Fruit fly (Drosophila melanogaster) whole organism, pupa: Measurements from ENCODE around the gene CG14658.

Experiments
- CG13204 ChIP-seq: fragments of 200-800 bp; sonication (Bioruptor generic); optimal IDR thresholded peaks from 2 replicates; lab custom pipeline; 2018; ENCODE audit warnings: missing biosample characterization, mild to moderate bottlenecking, missing genetic modification characterization, moderate library complexity
- CG34367 ChIP-seq: fragments of 200-800 bp; sonication (Bioruptor generic); optimal IDR thresholded peaks from 2 replicates; lab custom pipeline; 2018; ENCODE audit warnings: missing biosample characterization, mild to moderate bottlenecking, missing genetic modification characterization
- CG8159 ChIP-seq: fragments of 200-800 bp; sonication (Bioruptor generic); optimal IDR thresholded peaks from 3 replicates; lab custom pipeline; 2018; ENCODE audit warnings: missing biosample characterization, mild to moderate bottlenecking, missing genetic modification characterization, moderate library complexity
- EcR ChIP-seq: fragments of 200-800 bp; sonication (Bioruptor generic); optimal IDR thresholded peaks from 3 replicates; lab custom pipeline; 2019; ENCODE audit warnings: missing biosample characterization, missing genetic modification characterization, mild to moderate bottlenecking, moderate library complexity, missing genetic modification reagents

DNA sequence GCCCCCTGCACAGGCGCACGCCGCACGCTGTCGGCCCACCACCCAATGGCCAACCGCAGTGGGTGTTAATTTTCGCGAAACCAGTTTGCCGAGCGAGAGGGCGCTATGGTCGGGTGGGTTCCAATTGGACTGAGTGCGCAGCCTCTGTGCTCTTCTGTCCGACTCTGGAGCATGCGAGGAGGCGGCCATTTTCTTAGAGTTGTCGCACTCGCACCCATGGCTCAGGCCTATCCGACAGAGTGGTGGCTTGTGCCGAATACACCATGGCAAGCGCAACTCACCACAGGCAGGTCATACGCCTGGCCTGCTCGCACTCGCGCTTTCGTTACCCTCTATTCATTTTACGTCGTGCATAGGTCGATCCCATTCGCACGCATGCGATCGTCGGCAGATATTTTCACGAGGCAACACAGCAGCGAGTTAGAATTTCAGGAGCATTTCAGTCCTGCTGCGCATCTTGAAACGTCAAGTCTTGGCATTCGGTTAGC is 22.1 kb upstream of the CG14658 start, which contains the start of gene opa:
- no peak for TF ChIP-seq CG8159 (tag; lab: Kevin White, UChicago)
- TF ChIP-seq CG13204 = no peak
- TF ChIP-seq CG34367 (tag; lab: Kevin White, UChicago) = no peak
- no peak for TF ChIP-seq EcR (GFP tag; lab: Kevin White, UChicago)
